Fruit fly (Drosophila melanogaster) whole organism, embryonic: ENCODE measurements around the gene nudC.
A peak's percentile ranks its signal among the peaks of the same experiment; 100 is the strongest.

Experiments used
- Awh ChIP-seq: fragments of 200-800 bp; sonication (Bioruptor generic); IDR thresholded peaks from 2 replicates; pipeline ENCODE4, ENCODE4 v1.3.6; 2022; ENCODE audit warnings: missing biosample characterization, missing genetic modification characterization
- CG10979 ChIP-seq: fragments of 200-800 bp; sonication (Bioruptor generic); optimal IDR thresholded peaks from 2 replicates; lab custom pipeline; 2018; ENCODE audit warnings: missing biosample characterization, mild to moderate bottlenecking, missing genetic modification characterization, moderate library complexity
- CG11696 ChIP-seq: fragments of 200-800 bp; sonication (Bioruptor generic); IDR thresholded peaks from 2 replicates; pipeline ENCODE4 v1.3.6; 2022; ENCODE audit warnings: missing biosample characterization, missing genetic modification characterization
- CG13123 ChIP-seq: fragments of 200-800 bp; sonication (Bioruptor generic); optimal IDR thresholded peaks from 2 replicates; lab custom pipeline; 2016; ENCODE audit warnings: missing biosample characterization, missing genetic modification characterization
- CG13775 ChIP-seq: fragments of 200-800 bp; sonication (Bioruptor generic); optimal IDR thresholded peaks from 3 replicates; lab custom pipeline; 2017; ENCODE audit warnings: missing biosample characterization, mild to moderate bottlenecking, missing genetic modification characterization
- CG13894 ChIP-seq: fragments of 200-800 bp; sonication (Bioruptor generic); optimal IDR thresholded peaks from 3 replicates; lab custom pipeline; 2018; ENCODE audit warnings: missing biosample characterization, mild to moderate bottlenecking, missing genetic modification characterization, moderate library complexity
- CG14441 ChIP-seq: fragments of 200-800 bp; sonication (Bioruptor generic); IDR thresholded peaks from 2 replicates; pipeline ENCODE4 v1.3.6; 2022; ENCODE audit warnings: missing biosample characterization, missing genetic modification characterization
- CG17328 ChIP-seq: fragments of 200-800 bp; sonication (Bioruptor generic); IDR thresholded peaks from 2 replicates; pipeline ENCODE4 v1.3.6; 2022; ENCODE audit warnings: missing biosample characterization, missing genetic modification characterization
- CG2199 ChIP-seq: fragments of 200-800 bp; sonication (Bioruptor generic); IDR thresholded peaks from 3 replicates; pipeline ENCODE4 v1.3.6; 2022; ENCODE audit warnings: missing biosample characterization, missing genetic modification characterization
- CG43689 ChIP-seq: fragments of 200-800 bp; sonication (Bioruptor generic); IDR thresholded peaks from 2 replicates; pipeline ENCODE4 v1.3.6; 2022; ENCODE audit warnings: missing biosample characterization, missing genetic modification characterization
- CG6272 ChIP-seq: fragments of 200-800 bp; sonication (Bioruptor generic); IDR thresholded peaks from 2 replicates; pipeline ENCODE4 v1.3.6; 2022; ENCODE audit warnings: missing biosample characterization, missing genetic modification characterization
- CG8281 ChIP-seq: fragments of 200-800 bp; sonication (Bioruptor generic); optimal IDR thresholded peaks from 2 replicates; lab custom pipeline; 2018; ENCODE audit warnings: missing biosample characterization, mild to moderate bottlenecking, missing genetic modification characterization, moderate library complexity
- CG8359 ChIP-seq: fragments of 200-800 bp; sonication (Bioruptor generic); optimal IDR thresholded peaks from 2 replicates; lab custom pipeline; 2017; ENCODE audit warnings: missing biosample characterization, mild to moderate bottlenecking, missing genetic modification characterization, borderline replicate concordance
- CG8478 ChIP-seq: fragments of >200 bp; optimal IDR thresholded peaks from 2 replicates; lab custom pipeline; 2018
- CG9727 ChIP-seq: fragments of 200-800 bp; sonication (Bioruptor generic); optimal IDR thresholded peaks from 3 replicates; lab custom pipeline; 2017; ENCODE audit warnings: missing biosample characterization, mild to moderate bottlenecking, missing genetic modification characterization
- Dip3 ChIP-seq: fragments of 200-800 bp; sonication (Bioruptor generic); optimal IDR thresholded peaks from 3 replicates; lab custom pipeline; 2016; ENCODE audit warnings: missing biosample characterization, missing genetic modification characterization
- Eip74EF ChIP-seq, 2 experiments: fragments of 200-800 bp in 1 of 2; fragments of >200 bp in 1 of 2; sonication (Bioruptor generic) in 1 of 2; optimal IDR thresholded peaks; 2 replicates each; lab custom pipeline; 2017 to 2019; ENCODE audit warnings: missing biosample characterization in 2 of 2, missing genetic modification characterization in 2 of 2, mild to moderate bottlenecking in 1 of 2, moderate library complexity in 1 of 2
- Elba2 ChIP-seq: fragments of 200-800 bp; sonication (Bioruptor generic); optimal IDR thresholded peaks from 3 replicates; lab custom pipeline; 2016; ENCODE audit warnings: missing biosample characterization, missing genetic modification characterization
- Fer3 ChIP-seq: fragments of 200-800 bp; sonication (Bioruptor generic); optimal IDR thresholded peaks from 2 replicates; lab custom pipeline; 2018; ENCODE audit warnings: missing biosample characterization, mild to moderate bottlenecking, missing genetic modification characterization, moderate library complexity
- GATAe ChIP-seq: fragments of 200-800 bp; sonication (Bioruptor generic); conservative IDR thresholded peaks from 2 replicates; pipeline ENCODE4 v1.3.6; 2022; ENCODE audit warnings: missing biosample characterization, missing genetic modification characterization
- H2.0 ChIP-seq: fragments of 200-800 bp; sonication (Bioruptor generic); IDR thresholded peaks from 2 replicates; pipeline ENCODE4 v1.3.6; 2022; ENCODE audit warnings: missing biosample characterization, missing genetic modification characterization
- Hmx ChIP-seq: fragments of 200-800 bp; sonication (Bioruptor generic); optimal IDR thresholded peaks from 2 replicates; lab custom pipeline; 2016; ENCODE audit warnings: missing biosample characterization, missing genetic modification characterization
- Hr78 ChIP-seq, 2 experiments: fragments of 200-800 bp in 1 of 2; fragments of >200 bp in 1 of 2; sonication (Bioruptor generic) in 1 of 2; optimal IDR thresholded peaks; 2 replicates each; lab custom pipeline; 2017 to 2019; ENCODE audit warnings: missing biosample characterization in 2 of 2, missing genetic modification characterization in 2 of 2, mild to moderate bottlenecking in 1 of 2, moderate library complexity in 1 of 2
- Hsf ChIP-seq: fragments of 200-800 bp; sonication (Bioruptor generic); optimal IDR thresholded peaks from 3 replicates; lab custom pipeline; 2016; ENCODE audit warnings: missing biosample characterization, missing genetic modification characterization
- NFAT ChIP-seq: fragments of 200-800 bp; sonication (Bioruptor generic); IDR thresholded peaks from 2 replicates; pipeline ENCODE4 v1.3.6; 2022; ENCODE audit warnings: missing biosample characterization, missing genetic modification characterization
- Oli ChIP-seq: fragments of 200-800 bp; sonication (Bioruptor generic); optimal IDR thresholded peaks from 2 replicates; lab custom pipeline; 2018; ENCODE audit warnings: missing biosample characterization, mild to moderate bottlenecking, missing genetic modification characterization, moderate library complexity
- Pdp1 ChIP-seq, 2 experiments: fragments of 200-800 bp; sonication (Bioruptor generic); optimal IDR thresholded peaks; 3 replicates each; lab custom pipeline; 2016; ENCODE audit warnings: missing biosample characterization in 2 of 2, missing genetic modification characterization in 2 of 2, mild to moderate bottlenecking in 1 of 2, moderate library complexity in 1 of 2
- ac ChIP-seq: fragments of 200-800 bp; sonication (Bioruptor generic); optimal IDR thresholded peaks from 3 replicates; lab custom pipeline; 2017; ENCODE audit warnings: missing biosample characterization, mild to moderate bottlenecking, missing genetic modification characterization
- al ChIP-seq: fragments of 200-800 bp; sonication (Bioruptor generic); IDR thresholded peaks from 2 replicates; pipeline ENCODE4 v1.3.6; 2022; ENCODE audit warnings: missing biosample characterization, missing genetic modification characterization
- bigmax ChIP-seq: fragments of 200-800 bp; sonication (Bioruptor generic); optimal IDR thresholded peaks from 2 replicates; lab custom pipeline; 2018; ENCODE audit warnings: missing biosample characterization, mild to moderate bottlenecking, missing genetic modification characterization
- bsh ChIP-seq, 2 experiments: fragments of 200-800 bp; sonication (Bioruptor generic); optimal IDR thresholded peaks; 2 replicates each; lab custom pipeline; 2017 to 2018; ENCODE audit warnings: mild to moderate bottlenecking in 2 of 2, missing biosample characterization in 2 of 2, missing genetic modification characterization in 2 of 2, moderate library complexity in 1 of 2
- cad ChIP-seq: fragments of >200 bp; optimal IDR thresholded peaks from 2 replicates; lab custom pipeline; 2017; ENCODE audit warnings: missing biosample characterization, missing genetic modification characterization
- caup ChIP-seq: fragments of 200-800 bp; sonication (Bioruptor generic); optimal IDR thresholded peaks from 3 replicates; lab custom pipeline; 2017; ENCODE audit warnings: missing biosample characterization, mild to moderate bottlenecking, missing genetic modification characterization, moderate library complexity; ENCODE audit not compliant: severe bottlenecking
- chn ChIP-seq: fragments of 200-800 bp; sonication (Bioruptor generic); optimal IDR thresholded peaks from 2 replicates; lab custom pipeline; 2016; ENCODE audit warnings: missing biosample characterization, missing genetic modification characterization
- ems ChIP-seq: fragments of 200-800 bp; sonication (Bioruptor generic); optimal IDR thresholded peaks from 3 replicates; lab custom pipeline; 2016; ENCODE audit warnings: missing biosample characterization, missing genetic modification characterization
- hbn ChIP-seq: fragments of 200-800 bp; sonication (Bioruptor generic); IDR thresholded peaks from 2 replicates; pipeline ENCODE4 v1.3.6; 2022; ENCODE audit warnings: missing biosample characterization, missing genetic modification characterization; ENCODE audit not compliant: partially characterized antibody
- jumu ChIP-seq: fragments of 200-800 bp; sonication (Bioruptor generic); optimal IDR thresholded peaks from 3 replicates; lab custom pipeline; 2016; ENCODE audit warnings: missing biosample characterization, missing genetic modification characterization
- kah ChIP-seq: fragments of 200-800 bp; sonication (Bioruptor generic); optimal IDR thresholded peaks from 2 replicates; lab custom pipeline; 2018; ENCODE audit warnings: missing biosample characterization, mild to moderate bottlenecking, missing genetic modification characterization
- lmd ChIP-seq: fragments of 200-800 bp; sonication (Bioruptor generic); IDR thresholded peaks from 2 replicates; pipeline ENCODE4 v1.3.6; 2022; ENCODE audit warnings: missing biosample characterization, missing genetic modification characterization
- mirr ChIP-seq: fragments of 200-800 bp; sonication (Bioruptor generic); optimal IDR thresholded peaks from 3 replicates; lab custom pipeline; 2018; ENCODE audit warnings: missing biosample characterization, mild to moderate bottlenecking, missing genetic modification characterization
- nom ChIP-seq: fragments of 200-800 bp; sonication (Bioruptor generic); optimal IDR thresholded peaks from 2 replicates; lab custom pipeline; 2017; ENCODE audit warnings: missing biosample characterization, missing genetic modification characterization, mild to moderate bottlenecking, moderate library complexity, missing genetic modification reagents
- pho ChIP-seq: fragments of 200-800 bp; sonication (Bioruptor generic); optimal IDR thresholded peaks from 2 replicates; lab custom pipeline; 2016; ENCODE audit warnings: missing biosample characterization, missing genetic modification characterization
- run ChIP-seq: fragments of 200-800 bp; sonication (Bioruptor generic); optimal IDR thresholded peaks from 3 replicates; lab custom pipeline; 2018; ENCODE audit warnings: missing biosample characterization, mild to moderate bottlenecking, missing genetic modification characterization
- sim ChIP-seq: fragments of 200-800 bp; sonication (Bioruptor generic); IDR thresholded peaks from 2 replicates; pipeline ENCODE4 v1.3.6; 2022; ENCODE audit warnings: missing biosample characterization, missing genetic modification characterization
- so ChIP-seq: fragments of 200-800 bp; sonication (Bioruptor generic); IDR thresholded peaks from 3 replicates; pipeline ENCODE4 v1.3.6; 2022; ENCODE audit warnings: missing biosample characterization, missing genetic modification characterization
- trh ChIP-seq: fragments of 200-800 bp; sonication (Bioruptor generic); optimal IDR thresholded peaks from 2 replicates; lab custom pipeline; 2016; ENCODE audit warnings: missing biosample characterization, missing genetic modification characterization
- unpg ChIP-seq: fragments of 200-800 bp; sonication (Bioruptor generic); optimal IDR thresholded peaks from 3 replicates; lab custom pipeline; 2018; ENCODE audit warnings: missing biosample characterization, mild to moderate bottlenecking, missing genetic modification characterization, moderate library complexity
- vfl ChIP-seq: fragments of 200-800 bp; sonication (Bioruptor generic); optimal IDR thresholded peaks from 2 replicates; lab custom pipeline; 2016; ENCODE audit warnings: missing biosample characterization, missing genetic modification characterization

The nudC gene

DNA sequence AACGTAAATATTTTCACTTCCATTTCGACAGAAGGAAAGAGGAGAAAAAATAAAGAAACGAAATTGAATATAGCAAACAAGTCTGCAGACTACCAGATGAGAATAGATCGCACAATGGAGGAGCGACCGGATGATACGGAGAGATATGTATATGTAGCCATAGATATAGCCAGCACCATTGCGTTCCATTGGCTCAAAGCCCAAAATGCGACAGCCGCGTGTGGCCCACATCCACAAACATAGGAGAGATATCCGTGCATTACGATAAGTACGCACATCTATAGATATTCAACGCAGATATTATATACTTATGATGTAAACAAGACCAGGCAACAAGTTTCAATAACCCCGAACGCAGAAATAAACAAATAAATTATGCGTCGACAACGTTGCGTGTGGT, 1.5 kb upstream of the nudC start:
- peak; percentile 17; the same call in 1 of the 3 replicates for TF ChIP-seq so (GFP tag; lab: Robert Waterston, UW)
- peak; percentile 79 for TF ChIP-seq nom (GFP tag; lab: Kevin White, UChicago)
- TF ChIP-seq bigmax = no peak
- 0 out of 3 replicates have a peak, but pooled peaks have one; percentile 31 for TF ChIP-seq CG2199 (GFP tag; lab: Robert Waterston, UW)
- TF ChIP-seq kah (GFP tag; lab: Kevin White, UChicago) = peak; percentile 24
- peak in 1 of 2 experiments; percentile 49 for TF ChIP-seq bsh (GFP tag; optimal IDR thresholded peaks at IDR 0.05; lab: Kevin White, UChicago)

DNA sequence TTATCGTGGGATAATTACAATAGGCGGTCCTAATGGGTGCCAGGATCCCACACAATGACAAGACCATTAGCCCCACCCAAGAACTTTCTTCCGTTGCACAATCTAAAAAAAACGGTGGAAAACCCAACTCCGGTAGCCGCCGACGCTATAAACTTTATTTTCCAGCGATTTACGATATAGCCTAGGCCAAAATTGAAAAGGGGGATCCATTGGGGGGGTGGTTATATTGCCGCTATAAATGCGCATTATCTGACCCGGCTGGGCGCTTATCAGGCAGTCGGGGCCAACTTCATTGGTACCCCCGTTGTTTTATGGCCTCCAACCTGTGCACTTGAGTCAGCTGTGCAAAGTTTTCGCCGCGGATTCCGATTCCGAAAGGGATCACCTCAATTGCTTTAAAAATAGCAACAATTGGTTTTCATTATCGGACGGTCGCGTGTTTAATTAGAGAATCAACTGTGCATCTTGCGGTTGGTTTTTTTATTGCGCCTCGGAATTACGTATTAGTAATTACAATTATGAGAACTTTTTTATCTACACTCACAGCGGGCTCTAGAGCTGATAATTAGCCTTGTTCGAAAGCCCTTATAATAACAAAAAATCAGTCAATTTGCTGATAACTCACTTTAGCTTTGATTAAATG, 965 bp upstream of the nudC start:
- TF ChIP-seq CG10979 (peak; percentile 38), CG17328 (GFP tag; lab: Robert Waterston, UW) (no peak), CG11696 (peak; percentile 47; the same call in 1 of the 2 replicates), hbn (no peak), trh (GFP tag; lab: Kevin White, UChicago) (no peak), Pdp1 (GFP tag; optimal IDR thresholded peaks at IDR 0.05; lab: Kevin White, UChicago) (peak in 1 of 2 experiments; percentile 54), Hr78 (GFP tag; optimal IDR thresholded peaks at IDR 0.05; lab: Kevin White, UChicago) (peak in 1 of 2 experiments; percentile 87), al (GFP tag; lab: Robert Waterston, UW) (no peak), pho (no peak), CG13123 (GFP tag; lab: Kevin White, UChicago) (no peak), sim (GFP tag; lab: Robert Waterston, UW) (peak; percentile 22; the same call in 1 of the 2 replicates), NFAT (GFP tag; lab: Robert Waterston, UW) (no peak), mirr (GFP tag; lab: Kevin White, UChicago) (peak; percentile 84), caup (GFP tag; lab: Kevin White, UChicago) (peak; percentile 65), CG8478 (no peak), CG8359 (GFP tag; lab: Kevin White, UChicago) (peak; percentile 41), GATAe (peak; percentile 82), CG8281 (tag; lab: Kevin White, UChicago) (peak; percentile 23), CG13894 (peak; percentile 76), ac (no peak), CG6272 (GFP tag; lab: Robert Waterston, UW) (no peak), Hsf (no peak), cad (GFP tag; lab: Kevin White, UChicago) (peak; percentile 59), unpg (GFP tag; lab: Kevin White, UChicago) (peak; percentile 66), CG13775 (GFP tag; lab: Kevin White, UChicago) (no peak), H2.0 (GFP tag; lab: Robert Waterston, UW) (no peak), lmd (GFP tag; lab: Robert Waterston, UW) (no peak), CG9727 (GFP tag; lab: Kevin White, UChicago) (peak; percentile 28), chn (GFP tag; lab: Kevin White, UChicago) (no peak), Eip74EF (GFP tag; optimal IDR thresholded peaks at IDR 0.05; lab: Kevin White, UChicago) (peak in 1 of 2 experiments; percentile 59), Hmx (GFP tag; lab: Kevin White, UChicago) (no peak), Fer3 (tag; lab: Kevin White, UChicago) (peak; percentile 27), vfl (GFP tag; lab: Kevin White, UChicago) (no peak), Elba2 (GFP tag; lab: Kevin White, UChicago) (no peak), run (tag; lab: Kevin White, UChicago) (peak; percentile 27), CG43689 (no peak), jumu (no peak), Oli (tag; lab: Kevin White, UChicago) (peak; percentile 16), ems (GFP tag; lab: Kevin White, UChicago) (peak; percentile 33), Dip3 (GFP tag; lab: Kevin White, UChicago) (no peak), CG14441 (GFP tag; lab: Robert Waterston, UW) (0 out of 2 replicates have a peak, but pooled peaks have one; percentile 29), Awh (peak; percentile 46; the same call in 1 of the 2 replicates)
